Fruit fly (Drosophila melanogaster) whole organism, embryonic: ENCODE results near the gene Ubi-p63E.

ENCODE experiments used
- Bteb2 ChIP-seq: fragments of 200-800 bp; sonication (Bioruptor generic); optimal IDR thresholded peaks from 2 replicates; lab custom pipeline; 2016; ENCODE audit warnings: missing biosample characterization, missing genetic modification characterization
- CG11504 ChIP-seq: fragments of 200-800 bp; sonication (Bioruptor generic); optimal IDR thresholded peaks from 3 replicates; lab custom pipeline; 2019; ENCODE audit warnings: missing biosample characterization, mild to moderate bottlenecking, missing genetic modification characterization, moderate library complexity
- CG15073 ChIP-seq: fragments of 200-800 bp; sonication (Bioruptor generic); optimal IDR thresholded peaks from 2 replicates; lab custom pipeline; 2016; ENCODE audit warnings: missing biosample characterization, missing genetic modification characterization
- CG15601 ChIP-seq: fragments of 200-800 bp; sonication (Bioruptor generic); optimal IDR thresholded peaks from 3 replicates; lab custom pipeline; 2019; ENCODE audit warnings: missing biosample characterization, mild to moderate bottlenecking, missing genetic modification characterization, moderate library complexity
- CG17361 ChIP-seq: fragments of 200-800 bp; sonication (Bioruptor generic); IDR thresholded peaks from 3 replicates; pipeline ENCODE4 v1.3.6; 2022; ENCODE audit warnings: missing biosample characterization, missing genetic modification characterization
- CG17829 ChIP-seq: fragments of 200-800 bp; optimal IDR thresholded peaks from 2 replicates; lab custom pipeline; 2019; ENCODE audit warnings: missing biosample characterization, mild to moderate bottlenecking, missing genetic modification characterization, moderate library complexity
- CG30020 ChIP-seq: fragments of 200-800 bp; optimal IDR thresholded peaks from 2 replicates; lab custom pipeline; 2019; ENCODE audit warnings: missing biosample characterization, mild to moderate bottlenecking, missing genetic modification characterization, moderate library complexity
- CG3726 ChIP-seq: fragments of 200-800 bp; sonication (Bioruptor generic); IDR thresholded peaks from 3 replicates; pipeline ENCODE4, ENCODE4 v1.3.6; 2022; ENCODE audit warnings: missing biosample characterization, missing genetic modification characterization
- CG6813 ChIP-seq: fragments of 200-800 bp; sonication (Bioruptor generic); optimal IDR thresholded peaks from 2 replicates; lab custom pipeline; 2017; ENCODE audit warnings: missing biosample characterization, missing genetic modification characterization, mild to moderate bottlenecking, moderate library complexity, missing genetic modification reagents
- CG6854 ChIP-seq: fragments of 200-800 bp; sonication (Bioruptor generic); optimal IDR thresholded peaks from 3 replicates; lab custom pipeline; 2017; ENCODE audit warnings: missing biosample characterization, mild to moderate bottlenecking, missing genetic modification characterization
- CG7271 ChIP-seq: fragments of 200-800 bp; sonication (Bioruptor generic); optimal IDR thresholded peaks from 2 replicates; lab custom pipeline; 2018; ENCODE audit warnings: missing biosample characterization, mild to moderate bottlenecking, missing genetic modification characterization, moderate library complexity
- CG7357 ChIP-seq: fragments of 200-800 bp; sonication (Bioruptor generic); IDR thresholded peaks from 3 replicates; pipeline ENCODE4 v1.3.6; 2022; ENCODE audit warnings: missing biosample characterization, missing genetic modification characterization
- CoRest ChIP-seq: fragments of 200-800 bp; sonication (Bioruptor generic); optimal IDR thresholded peaks from 3 replicates; lab custom pipeline; 2018; ENCODE audit warnings: missing biosample characterization, mild to moderate bottlenecking, missing genetic modification characterization, moderate library complexity
- D ChIP-seq, 2 experiments: fragments of 200-800 bp in 1 of 2; fragments of >200 bp in 1 of 2; sonication (Bioruptor generic) in 1 of 2; optimal IDR thresholded peaks; 2 replicates in 1 of 2; 3 replicates in 1 of 2; lab custom pipeline; 2017; ENCODE audit warnings: mild to moderate bottlenecking in 1 of 2, missing biosample characterization in 1 of 2, missing genetic modification characterization in 1 of 2, missing genetic modification reagents in 1 of 2
- Dip2 ChIP-seq: fragments of 200-800 bp; sonication (Bioruptor generic); IDR thresholded peaks from 2 replicates; pipeline ENCODE4 v1.3.6; 2022; ENCODE audit warnings: missing biosample characterization, missing genetic modification characterization
- Ets65A ChIP-seq: fragments of 200-800 bp; sonication (Bioruptor generic); peaks from one replicate; lab custom pipeline; 2016; ENCODE audit warnings: missing biosample characterization, missing genetic modification characterization
- H15 ChIP-seq: fragments of 200-800 bp; sonication (Bioruptor generic); IDR thresholded peaks from 3 replicates; pipeline ENCODE4 v1.3.6; 2022; ENCODE audit warnings: missing biosample characterization, missing genetic modification characterization
- MESR4 ChIP-seq: fragments of 200-800 bp; sonication (Bioruptor generic); optimal IDR thresholded peaks from 2 replicates; lab custom pipeline; 2018; ENCODE audit warnings: missing biosample characterization, mild to moderate bottlenecking, missing genetic modification characterization, moderate library complexity
- Myb ChIP-seq: fragments of 200-800 bp; sonication (Bioruptor generic); optimal IDR thresholded peaks from 2 replicates; lab custom pipeline; 2016; ENCODE audit warnings: missing biosample characterization, missing genetic modification characterization
- NFAT ChIP-seq: fragments of 200-800 bp; sonication (Bioruptor generic); IDR thresholded peaks from 2 replicates; pipeline ENCODE4 v1.3.6; 2022; ENCODE audit warnings: missing biosample characterization, missing genetic modification characterization
- Nf-YB ChIP-seq: fragments of 200-800 bp; sonication (Bioruptor generic); optimal IDR thresholded peaks from 3 replicates; lab custom pipeline; 2019; ENCODE audit warnings: missing biosample characterization, mild to moderate bottlenecking, missing genetic modification characterization, moderate library complexity
- Optix ChIP-seq: fragments of 200-800 bp; sonication (Bioruptor generic); IDR thresholded peaks from 3 replicates; pipeline ENCODE4 v1.3.6; 2022; ENCODE audit warnings: missing biosample characterization, missing genetic modification characterization
- PHDP ChIP-seq: fragments of 200-800 bp; sonication (Bioruptor generic); optimal IDR thresholded peaks from 3 replicates; lab custom pipeline; 2018; ENCODE audit warnings: missing biosample characterization, mild to moderate bottlenecking, missing genetic modification characterization, moderate library complexity
- Sox100B ChIP-seq: fragments of 200-800 bp; sonication (Bioruptor generic); optimal IDR thresholded peaks from 3 replicates; lab custom pipeline; 2018; ENCODE audit warnings: missing biosample characterization, mild to moderate bottlenecking, missing genetic modification characterization
- Xbp1 ChIP-seq: fragments of 200-800 bp; sonication (Bioruptor generic); optimal IDR thresholded peaks from 3 replicates; lab custom pipeline; 2016; ENCODE audit warnings: missing biosample characterization, mild to moderate bottlenecking, missing genetic modification characterization
- al ChIP-seq: fragments of 200-800 bp; sonication (Bioruptor generic); IDR thresholded peaks from 2 replicates; pipeline ENCODE4 v1.3.6; 2022; ENCODE audit warnings: missing biosample characterization, missing genetic modification characterization
- bsh ChIP-seq, 2 experiments: fragments of 200-800 bp; sonication (Bioruptor generic); optimal IDR thresholded peaks; 2 replicates each; lab custom pipeline; 2017 to 2018; ENCODE audit warnings: mild to moderate bottlenecking in 2 of 2, missing biosample characterization in 2 of 2, missing genetic modification characterization in 2 of 2, moderate library complexity in 1 of 2
- dimm ChIP-seq: fragments of 200-800 bp; sonication (Bioruptor generic); IDR thresholded peaks from 2 replicates; pipeline ENCODE4 v1.3.6; 2022; ENCODE audit warnings: missing biosample characterization, missing genetic modification characterization
- ewg ChIP-seq: fragments of 200-800 bp; sonication (Bioruptor generic); optimal IDR thresholded peaks from 3 replicates; lab custom pipeline; 2017; ENCODE audit warnings: mild to moderate bottlenecking, missing biosample characterization, missing genetic modification reagents, missing genetic modification characterization
- eyg ChIP-seq: fragments of 200-800 bp; sonication (Bioruptor generic); optimal IDR thresholded peaks from 3 replicates; lab custom pipeline; 2016; ENCODE audit warnings: missing biosample characterization, missing genetic modification characterization
- fd96Cb ChIP-seq: fragments of 200-800 bp; sonication (Bioruptor generic); optimal IDR thresholded peaks from 2 replicates; lab custom pipeline; 2018; ENCODE audit warnings: missing biosample characterization, mild to moderate bottlenecking, missing genetic modification characterization, moderate library complexity
- gem ChIP-seq: fragments of 200-800 bp; sonication (Bioruptor generic); optimal IDR thresholded peaks from 2 replicates; lab custom pipeline; 2019; ENCODE audit warnings: missing biosample characterization, mild to moderate bottlenecking, missing genetic modification characterization, moderate library complexity
- grau ChIP-seq: fragments of 200-800 bp; optimal IDR thresholded peaks from 3 replicates; lab custom pipeline; 2019; ENCODE audit warnings: missing biosample characterization, mild to moderate bottlenecking, missing genetic modification characterization, moderate library complexity
- ham ChIP-seq: fragments of 200-800 bp; sonication (Bioruptor generic); IDR thresholded peaks from 2 replicates; pipeline ENCODE4 v1.3.6; 2022; ENCODE audit warnings: missing biosample characterization, missing genetic modification characterization
- hb ChIP-seq: fragments of 200-800 bp; sonication (Bioruptor generic); IDR thresholded peaks from 3 replicates; pipeline ENCODE4 v1.3.6; 2022; ENCODE audit warnings: missing biosample characterization, missing genetic modification characterization; ENCODE audit not compliant: partially characterized antibody
- lola ChIP-seq, 3 experiments: fragments of >200 bp in 2 of 3; fragments of 200-800 bp in 1 of 3; sonication (Bioruptor generic) in 1 of 3; optimal IDR thresholded peaks; 2 replicates each; lab custom pipeline; 2017 to 2019; ENCODE audit warnings: missing biosample characterization in 3 of 3, missing genetic modification characterization in 3 of 3, mild to moderate bottlenecking in 1 of 3, moderate library complexity in 1 of 3
- maf-S ChIP-seq: fragments of 200-800 bp; sonication (Bioruptor generic); optimal IDR thresholded peaks from 2 replicates; lab custom pipeline; 2016; ENCODE audit warnings: missing biosample characterization, missing genetic modification characterization
- mld ChIP-seq: fragments of 200-800 bp; sonication (Bioruptor generic); IDR thresholded peaks from 3 replicates; pipeline ENCODE4 v1.3.6; 2022; ENCODE audit warnings: missing biosample characterization, missing genetic modification characterization; ENCODE audit not compliant: partially characterized antibody
- nerfin-2 ChIP-seq: fragments of 200-800 bp; sonication (Bioruptor generic); IDR thresholded peaks from 2 replicates; pipeline ENCODE4 v1.3.6; 2022; ENCODE audit warnings: missing biosample characterization, missing genetic modification characterization; ENCODE audit not compliant: partially characterized antibody
- nmo ChIP-seq: fragments of 200-800 bp; sonication (Bioruptor generic); optimal IDR thresholded peaks from 2 replicates; lab custom pipeline; 2018; ENCODE audit warnings: missing biosample characterization, mild to moderate bottlenecking, missing genetic modification characterization, moderate library complexity
- oc ChIP-seq: fragments of 200-800 bp; sonication (Bioruptor generic); optimal IDR thresholded peaks from 2 replicates; lab custom pipeline; 2018; ENCODE audit warnings: missing biosample characterization, mild to moderate bottlenecking, missing genetic modification characterization, moderate library complexity
- otp ChIP-seq: fragments of 200-800 bp; sonication (Bioruptor generic); IDR thresholded peaks from 3 replicates; pipeline ENCODE4, ENCODE4 v1.3.6; 2022; ENCODE audit warnings: missing biosample characterization, missing genetic modification characterization
- psq ChIP-seq: fragments of 200-800 bp; sonication (Bioruptor generic); optimal IDR thresholded peaks from 2 replicates; lab custom pipeline; 2017; ENCODE audit warnings: missing biosample characterization, missing genetic modification characterization
- row ChIP-seq: fragments of 200-800 bp; sonication (Bioruptor generic); IDR thresholded peaks from 3 replicates; pipeline ENCODE4 v1.3.6; 2022; ENCODE audit warnings: missing biosample characterization, missing genetic modification characterization
- run ChIP-seq: fragments of 200-800 bp; sonication (Bioruptor generic); optimal IDR thresholded peaks from 3 replicates; lab custom pipeline; 2018; ENCODE audit warnings: missing biosample characterization, mild to moderate bottlenecking, missing genetic modification characterization
- shn ChIP-seq: fragments of 200-800 bp; sonication (Bioruptor generic); optimal IDR thresholded peaks from 3 replicates; lab custom pipeline; 2016; ENCODE audit warnings: missing biosample characterization, missing genetic modification characterization
- sima ChIP-seq: fragments of 200-800 bp; sonication (Bioruptor generic); optimal IDR thresholded peaks from 2 replicates; lab custom pipeline; 2016; ENCODE audit warnings: missing biosample characterization, missing genetic modification characterization
- sqz ChIP-seq: fragments of 200-800 bp; sonication (Bioruptor generic); optimal IDR thresholded peaks from 3 replicates; lab custom pipeline; 2018; ENCODE audit warnings: missing biosample characterization, mild to moderate bottlenecking, missing genetic modification characterization
- twi ChIP-seq: fragments of 200-800 bp; optimal IDR thresholded peaks from 2 replicates; lab custom pipeline; 2019; ENCODE audit warnings: missing biosample characterization, mild to moderate bottlenecking, missing genetic modification characterization, moderate library complexity
- unpg ChIP-seq: fragments of 200-800 bp; sonication (Bioruptor generic); optimal IDR thresholded peaks from 3 replicates; lab custom pipeline; 2018; ENCODE audit warnings: missing biosample characterization, mild to moderate bottlenecking, missing genetic modification characterization, moderate library complexity

Ubi-p63E gene

DNA sequence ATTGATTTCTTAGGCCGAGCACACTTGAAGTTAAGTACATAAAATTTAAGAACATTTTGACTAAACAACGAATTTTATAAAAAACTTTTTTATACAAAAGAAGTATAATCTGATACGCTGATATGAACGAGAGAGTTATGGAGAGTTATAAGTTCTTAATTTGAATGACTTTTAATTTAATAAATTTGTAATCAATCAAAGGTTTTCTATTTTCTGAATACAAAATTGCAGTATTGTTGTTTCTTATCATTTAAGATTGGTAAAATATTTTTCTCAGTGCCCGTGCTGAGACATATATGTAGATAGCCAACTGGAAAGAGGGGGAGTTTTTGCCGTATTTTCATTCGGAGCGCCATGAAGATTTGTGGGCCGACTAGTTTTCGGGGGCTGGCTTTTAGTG, 29.9 kb downstream of the Ubi-p63E start (continued):
- TF ChIP-seq CG7357 (GFP tag; lab: Robert Waterston, UW) (no peak), PHDP (tag; lab: Kevin White, UChicago) (peak; percentile 58), CG7271 (tag; lab: Kevin White, UChicago) (no peak), row (GFP tag; lab: Robert Waterston, UW) (peak; percentile 12; the same call in 1 of the 3 replicates), Myb (GFP tag; lab: Kevin White, UChicago) (no peak), bsh (GFP tag; optimal IDR thresholded peaks at IDR 0.05; lab: Kevin White, UChicago) (peak in 1 of 2 experiments; percentile 85), nmo (GFP tag; lab: Kevin White, UChicago) (peak; percentile 79), CG11504 (tag; lab: Kevin White, UChicago) (peak; percentile 37), dimm (GFP tag; lab: Robert Waterston, UW) (no peak), CG15073 (GFP tag; lab: Kevin White, UChicago) (no peak), eyg (no peak), sima (GFP tag; lab: Kevin White, UChicago) (no peak), maf-S (GFP tag; lab: Kevin White, UChicago) (no peak), grau (tag; lab: Kevin White, UChicago) (peak; percentile 59), Optix (GFP tag; lab: Robert Waterston, UW) (no peak), CoRest (tag; lab: Kevin White, UChicago) (peak; percentile 62), CG6854 (no peak), shn (GFP tag; lab: Kevin White, UChicago) (no peak), oc (tag; lab: Kevin White, UChicago) (peak; percentile 20), Bteb2 (GFP tag; lab: Kevin White, UChicago) (no peak), CG17361 (peak; percentile 77), Sox100B (GFP tag; lab: Kevin White, UChicago) (peak; percentile 37), D (optimal IDR thresholded peaks at IDR 0.05; lab: Kevin White, UChicago) (no peak), D (GFP tag; optimal IDR thresholded peaks at IDR 0.05; lab: Kevin White, UChicago) (peak; percentile 29), fd96Cb (tag; lab: Kevin White, UChicago) (peak; percentile 36), CG3726 (GFP tag; lab: Robert Waterston, UW) (no peak), unpg (GFP tag; lab: Kevin White, UChicago) (peak; percentile 52), CG15601 (peak; percentile 79), Ets65A (no peak), twi (tag; lab: Kevin White, UChicago) (peak; percentile 45), gem (tag; lab: Kevin White, UChicago) (peak; percentile 75), Dip2 (GFP tag; lab: Robert Waterston, UW) (no peak), otp (no peak), hb (GFP tag; lab: Robert Waterston, UW) (no peak), CG30020 (tag; lab: Kevin White, UChicago) (peak; percentile 22), CG6813 (GFP tag; lab: Kevin White, UChicago) (no peak), psq (GFP tag; lab: Kevin White, UChicago) (no peak), mld (GFP tag; lab: Robert Waterston, UW) (no peak), nerfin-2 (GFP tag; lab: Robert Waterston, UW) (no peak), H15 (GFP tag; lab: Robert Waterston, UW) (no peak), run (tag; lab: Kevin White, UChicago) (no peak), CG17829 (tag; lab: Kevin White, UChicago) (peak; percentile 65), al (GFP tag; lab: Robert Waterston, UW) (no peak), ham (GFP tag; lab: Robert Waterston, UW) (no peak), sqz (GFP tag; lab: Kevin White, UChicago) (no peak), ewg (GFP tag; lab: Kevin White, UChicago) (peak; percentile 35), Nf-YB (peak; percentile 49), Xbp1 (GFP tag; lab: Kevin White, UChicago) (peak; percentile 4), NFAT (GFP tag; lab: Robert Waterston, UW) (no peak), lola (GFP tag; optimal IDR thresholded peaks at IDR 0.05; lab: Kevin White, UChicago) (peak in 1 of 3 experiments; percentile 88), MESR4 (GFP tag; lab: Kevin White, UChicago) (no peak)
